Worm (Caenorhabditis elegans): ENCODE data around the gene rbm-34.

- TF ChIP-seq med-1 (GFP tag; optimal IDR thresholded peaks at IDR 0.05; ENCODE audit: insufficient read depth), result no peak
- no peak for TF ChIP-seq ztf-23 (GFP tag; IDR thresholded peaks at IDR 0.05)
These were observed 28.6 kb upstream of the rbm-34 start, which contains the start of gene K08E4.2 for ce11 chrIV:12056603-12057002.

Data from whole organism, midembryonic.